Worm (Caenorhabditis elegans) whole organism, L4 larva: Measurements from ENCODE around the gene F08D12.3.

Experiments used
- F10B5.3 ChIP-seq: sonication (generic microtip); optimal IDR thresholded peaks from 2 replicates; lab custom pipeline; 2016; ENCODE audit warnings: mild to moderate bottlenecking, missing genetic modification characterization, missing compliant biosample characterization
- F26F4.8 ChIP-seq: fragments of 200-800 bp; sonication (Bioruptor generic); conservative IDR thresholded peaks from 2 replicates; pipeline ENCODE4 v1.3.6; 2022; ENCODE audit warnings: missing genetic modification characterization, missing compliant biosample characterization
- F44E2.7 ChIP-seq: fragments of 200-800 bp; sonication (Bioruptor generic); IDR thresholded peaks from 2 replicates; pipeline ENCODE4 v2.1.2; 2022; ENCODE audit warnings: missing genetic modification characterization, missing compliant biosample characterization
- Y48G9A.11 ChIP-seq: fragments of 200-800 bp; sonication (Bioruptor generic); IDR thresholded peaks from 2 replicates; pipeline ENCODE4 v1.3.6; 2022; ENCODE audit warnings: missing genetic modification reagents, missing genetic modification characterization, missing compliant biosample characterization
- Y5F2A.4 ChIP-seq: fragments of 200-800 bp; sonication (Bioruptor generic); optimal IDR thresholded peaks from 2 replicates; lab custom pipeline; 2018; ENCODE audit warnings: mild to moderate bottlenecking, missing genetic modification characterization, missing compliant biosample characterization
- ZK546.5 ChIP-seq, 2 experiments: sonication (generic microtip); optimal IDR thresholded peaks; 2 replicates each; lab custom pipeline; 2017; ENCODE audit warnings: missing biosample characterization in 2 of 2, missing genetic modification characterization in 2 of 2
- ama-1 ChIP-seq: fragments of 150-350 bp; optimal IDR thresholded peaks from 2 replicates; lab custom pipeline; 2014; ENCODE audit warnings: inconsistent platforms, mixed read lengths
- ceh-28 ChIP-seq: fragments of 150-350 bp; optimal IDR thresholded peaks from 2 replicates; lab custom pipeline; 2014; ENCODE audit warnings: missing biosample characterization, missing genetic modification reagents, missing genetic modification characterization
- ceh-62 ChIP-seq: sonication (generic microtip); optimal IDR thresholded peaks from 2 replicates; lab custom pipeline; 2017; ENCODE audit warnings: missing biosample characterization, missing genetic modification characterization
- ces-1 ChIP-seq: fragments of 150-350 bp; sonication (generic microtip); optimal IDR thresholded peaks from 4 replicates; lab custom pipeline; 2014; ENCODE audit warnings: missing biosample characterization, missing genetic modification reagents, missing genetic modification characterization
- cey-2 ChIP-seq: sonication (generic microtip); optimal IDR thresholded peaks from 3 replicates; lab custom pipeline; 2017; ENCODE audit warnings: missing genetic modification characterization, mild to moderate bottlenecking, missing compliant biosample characterization, antibody characterized with exemption, borderline replicate concordance; ENCODE audit not compliant: insufficient read depth
- daf-12 ChIP-seq: fragments of 150-350 bp; optimal IDR thresholded peaks from 2 replicates; lab custom pipeline; 2014; ENCODE audit warnings: missing biosample characterization, missing genetic modification reagents, missing genetic modification characterization
- daf-8 ChIP-seq: fragments of 200-800 bp; sonication (Bioruptor generic); IDR thresholded peaks from 2 replicates; pipeline ENCODE4 v1.3.6; 2022; ENCODE audit warnings: missing genetic modification characterization, missing compliant biosample characterization
- dmd-6 ChIP-seq: fragments of 200-800 bp; sonication (Bioruptor generic); IDR thresholded peaks from 2 replicates; pipeline ENCODE4 v1.3.6; 2022; ENCODE audit warnings: missing genetic modification reagents, missing genetic modification characterization, missing compliant biosample characterization
- duxl-1 ChIP-seq: sonication (generic microtip); optimal IDR thresholded peaks from 2 replicates; lab custom pipeline; 2016; ENCODE audit warnings: mild to moderate bottlenecking, missing genetic modification characterization, moderate library complexity, missing compliant biosample characterization; ENCODE audit not compliant: poor library complexity
- dve-1 ChIP-seq: sonication (generic microtip); optimal IDR thresholded peaks from 2 replicates; lab custom pipeline; 2017; ENCODE audit warnings: antibody characterized with exemption, mild to moderate bottlenecking, missing genetic modification characterization, missing compliant biosample characterization; ENCODE audit not compliant: insufficient read depth
- egl-43 ChIP-seq: fragments of 200-800 bp; sonication (Bioruptor generic); IDR thresholded peaks from 2 replicates; pipeline ENCODE4 v1.3.6; 2022; ENCODE audit warnings: missing genetic modification reagents, missing genetic modification characterization, missing compliant biosample characterization
- fkh-10 ChIP-seq: fragments of 150-350 bp; optimal IDR thresholded peaks from 2 replicates; lab custom pipeline; 2014; ENCODE audit warnings: missing biosample characterization, missing genetic modification reagents, missing genetic modification characterization
- hlh-11 ChIP-seq: fragments of 200-800 bp; sonication (Bioruptor generic); optimal IDR thresholded peaks from 2 replicates; lab custom pipeline; 2018; ENCODE audit warnings: mild to moderate bottlenecking, missing genetic modification characterization, missing compliant biosample characterization
- hlh-30 ChIP-seq: sonication (generic microtip); optimal IDR thresholded peaks from 2 replicates; lab custom pipeline; 2017; ENCODE audit warnings: antibody characterized with exemption, mild to moderate bottlenecking, missing genetic modification characterization, missing compliant biosample characterization; ENCODE audit not compliant: insufficient read depth
- hmg-1.1 ChIP-seq: fragments of 200-800 bp; sonication (Bioruptor generic); IDR thresholded peaks from 2 replicates; pipeline ENCODE4 v1.3.6; 2022; ENCODE audit warnings: missing genetic modification reagents, missing genetic modification characterization, missing compliant biosample characterization
- lim-7 ChIP-seq: fragments of 200-800 bp; sonication (Bioruptor generic); IDR thresholded peaks from 2 replicates; pipeline ENCODE4 v1.3.6; 2022; ENCODE audit warnings: missing genetic modification characterization, missing compliant biosample characterization
- lin-1 ChIP-seq: fragments of 200-800 bp; sonication (Bioruptor generic); IDR thresholded peaks from 2 replicates; pipeline ENCODE4 v1.3.6; 2022; ENCODE audit warnings: missing genetic modification reagents, missing genetic modification characterization, missing compliant biosample characterization
- lin-29 ChIP-seq: fragments of 200-800 bp; sonication (Bioruptor generic); IDR thresholded peaks from 2 replicates; pipeline ENCODE4 v1.3.6; 2022; ENCODE audit warnings: missing genetic modification reagents, missing genetic modification characterization, missing compliant biosample characterization
- lsy-2 ChIP-seq, 2 experiments: fragments of 150-350 bp in 1 of 2; sonication (generic microtip) in 1 of 2; optimal IDR thresholded peaks; 2 replicates each; lab custom pipeline; 2014 to 2017; ENCODE audit warnings: missing biosample characterization in 2 of 2, missing genetic modification characterization in 2 of 2
- madf-9 ChIP-seq: fragments of 200-800 bp; sonication (Bioruptor generic); conservative IDR thresholded peaks from 2 replicates; pipeline ENCODE4 v1.3.6; 2022; ENCODE audit warnings: missing genetic modification reagents, missing genetic modification characterization, missing compliant biosample characterization
- mdl-1 ChIP-seq, 2 experiments: fragments of 150-350 bp in 1 of 2; sonication (generic microtip) in 1 of 2; optimal IDR thresholded peaks; 2 replicates each; lab custom pipeline; 2014 to 2017; ENCODE audit warnings: missing biosample characterization in 2 of 2, missing genetic modification characterization in 2 of 2
- mep-1 ChIP-seq: fragments of 150-350 bp; sonication (generic microtip); optimal IDR thresholded peaks from 3 replicates; lab custom pipeline; 2014; ENCODE audit warnings: missing biosample characterization, missing genetic modification characterization
- nhr-237 ChIP-seq: sonication (generic microtip); optimal IDR thresholded peaks from 2 replicates; lab custom pipeline; 2017; ENCODE audit warnings: missing biosample characterization, missing genetic modification characterization
- nhr-28 ChIP-seq: fragments of 150-350 bp; optimal IDR thresholded peaks from 2 replicates; lab custom pipeline; 2014; ENCODE audit warnings: missing biosample characterization, missing genetic modification characterization
- nhr-42 ChIP-seq: fragments of 200-800 bp; sonication (Bioruptor generic); IDR thresholded peaks from 2 replicates; pipeline ENCODE4 v1.3.6; 2022; ENCODE audit warnings: missing genetic modification characterization, missing compliant biosample characterization
- nhr-48 ChIP-seq: sonication (generic microtip); optimal IDR thresholded peaks from 2 replicates; lab custom pipeline; 2016; ENCODE audit warnings: mild to moderate bottlenecking, missing genetic modification characterization, missing compliant biosample characterization
- nhr-6 ChIP-seq: fragments of 150-350 bp; optimal IDR thresholded peaks from 2 replicates; lab custom pipeline; 2014; ENCODE audit warnings: missing biosample characterization, missing genetic modification characterization
- pha-4 ChIP-seq, 2 experiments: fragments of 150-350 bp in 1 of 2; fragments of 200-800 bp in 1 of 2; sonication (Bioruptor generic) in 1 of 2; IDR thresholded peaks in 1 of 2; optimal IDR thresholded peaks in 1 of 2; 2 replicates each; pipeline versions ENCODE4 v1.3.6 to Lab custom; 2014 to 2022; ENCODE audit warnings: missing genetic modification characterization in 2 of 2, missing genetic modification reagents in 2 of 2, missing biosample characterization in 1 of 2, missing compliant biosample characterization in 1 of 2
- php-3 ChIP-seq: fragments of 200-800 bp; sonication (Bioruptor generic); IDR thresholded peaks from 2 replicates; pipeline ENCODE4 v1.3.6; 2022; ENCODE audit warnings: missing genetic modification reagents, missing genetic modification characterization, missing compliant biosample characterization
- set-16 ChIP-seq: fragments of 200-800 bp; sonication (Bioruptor generic); IDR thresholded peaks from 2 replicates; pipeline ENCODE4 v1.3.6; 2022; ENCODE audit warnings: missing genetic modification reagents, missing genetic modification characterization, missing compliant biosample characterization
- spr-1 ChIP-seq: sonication (generic microtip); optimal IDR thresholded peaks from 2 replicates; lab custom pipeline; 2016; ENCODE audit warnings: mild to moderate bottlenecking, missing genetic modification characterization, missing compliant biosample characterization
- tra-1 ChIP-seq: fragments of 200-800 bp; sonication (Bioruptor generic); IDR thresholded peaks from 2 replicates; pipeline ENCODE4 v1.3.6; 2022; ENCODE audit warnings: missing genetic modification reagents, missing genetic modification characterization, missing compliant biosample characterization
- unc-130 ChIP-seq: sonication (generic microtip); optimal IDR thresholded peaks from 2 replicates; lab custom pipeline; 2016; ENCODE audit warnings: missing genetic modification reagents, missing genetic modification characterization, missing compliant biosample characterization
- unc-39 ChIP-seq: sonication (generic microtip); optimal IDR thresholded peaks from 2 replicates; lab custom pipeline; 2017; ENCODE audit warnings: missing biosample characterization, missing genetic modification characterization
- unc-62 ChIP-seq, 3 experiments: fragments of 150-350 bp in 1 of 3; sonication (generic microtip); optimal IDR thresholded peaks in 2 of 3; peaks in 1 of 3; 1 replicate in 1 of 3; 2 replicates in 2 of 3; lab custom pipeline; 2014 to 2017; ENCODE audit warnings: missing biosample characterization in 3 of 3, missing genetic modification characterization in 3 of 3, missing genetic modification reagents in 3 of 3, missing genotype in 1 of 3
- vab-7 ChIP-seq: fragments of 200-800 bp; sonication (Bioruptor generic); IDR thresholded peaks from 2 replicates; pipeline ENCODE4 v1.3.6; 2022; ENCODE audit warnings: missing genetic modification reagents, missing genetic modification characterization, missing compliant biosample characterization
- zfp-3 ChIP-seq: fragments of 200-800 bp; sonication (Bioruptor generic); conservative IDR thresholded peaks from 2 replicates; pipeline ENCODE4 v1.3.6; 2022; ENCODE audit warnings: missing genetic modification reagents, missing genetic modification characterization, missing compliant biosample characterization
- zip-11 ChIP-seq: fragments of 200-800 bp; sonication (Bioruptor generic); IDR thresholded peaks from 2 replicates; pipeline ENCODE4 v1.3.6; 2022; ENCODE audit warnings: missing genetic modification characterization, missing compliant biosample characterization
- zip-2 ChIP-seq: fragments of 150-350 bp; optimal IDR thresholded peaks from 2 replicates; lab custom pipeline; 2014; ENCODE audit warnings: missing biosample characterization, missing genetic modification characterization

The F08D12.3 gene

DNA sequence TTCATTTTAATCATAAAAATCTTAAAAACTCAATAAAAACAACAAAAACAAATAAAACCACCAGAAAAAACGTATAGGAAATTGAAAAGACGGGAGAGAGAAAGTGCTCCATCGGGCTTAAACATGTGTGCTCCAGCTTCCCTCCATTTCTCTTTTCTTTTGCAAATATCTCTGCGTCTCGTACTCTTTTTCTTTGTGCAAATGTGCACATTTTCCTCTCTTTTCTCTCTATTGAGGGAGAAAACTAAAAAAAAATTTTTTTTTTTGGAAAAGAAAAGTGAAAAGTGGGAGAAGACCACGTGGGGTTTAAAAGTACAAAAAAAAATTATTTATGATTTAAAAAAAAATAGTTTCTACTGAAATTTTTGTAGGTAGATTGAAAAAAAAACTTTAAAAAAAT is 24.9 kb downstream of the F08D12.3 start (continued):
- TF ChIP-seq zip-11 (no peak), dmd-6 (GFP tag; lab: Robert Waterston, UW) (peak; percentile 48), lsy-2 (tag; optimal IDR thresholded peaks at IDR 0.05; lab: Kevin White, UChicago) (peak in 1 of 2 experiments; percentile 52), nhr-237 (tag; lab: Kevin White, UChicago) (no peak), zip-2 (no peak), zfp-3 (no peak), hlh-11 (tag; lab: Kevin White, UChicago) (peak; percentile 43), ceh-62 (no peak), hlh-30 (tag; lab: Kevin White, UChicago) (peak; percentile 26), unc-39 (no peak), F26F4.8 (no peak), unc-130 (GFP tag; lab: Kevin White, UChicago) (no peak), daf-12 (tag; lab: Kevin White, UChicago) (no peak), lin-1 (GFP tag; lab: Robert Waterston, UW) (no peak), duxl-1 (no peak), vab-7 (no peak), Y5F2A.4 (GFP tag; lab: Kevin White, UChicago) (no peak), ama-1 (no peak), Y48G9A.11 (GFP tag; lab: Robert Waterston, UW) (no peak), spr-1 (tag; lab: Kevin White, UChicago) (no peak), madf-9 (no peak), cey-2 (tag; lab: Kevin White, UChicago) (no peak), mep-1 (tag; lab: Kevin White, UChicago) (peak; percentile 52), nhr-6 (tag; lab: Kevin White, UChicago) (peak; percentile 19), mdl-1 (tag; optimal IDR thresholded peaks at IDR 0.05; lab: Kevin White, UChicago) (peak in 1 of 2 experiments; percentile 65), ces-1 (no peak), lim-7 (no peak), fkh-10 (GFP tag; lab: Kevin White, UChicago) (peak; percentile 1), egl-43 (GFP tag; lab: Robert Waterston, UW) (no peak), nhr-42 (GFP tag; lab: Robert Waterston, UW) (no peak), daf-8 (GFP tag; lab: Robert Waterston, UW) (no peak)

DNA sequence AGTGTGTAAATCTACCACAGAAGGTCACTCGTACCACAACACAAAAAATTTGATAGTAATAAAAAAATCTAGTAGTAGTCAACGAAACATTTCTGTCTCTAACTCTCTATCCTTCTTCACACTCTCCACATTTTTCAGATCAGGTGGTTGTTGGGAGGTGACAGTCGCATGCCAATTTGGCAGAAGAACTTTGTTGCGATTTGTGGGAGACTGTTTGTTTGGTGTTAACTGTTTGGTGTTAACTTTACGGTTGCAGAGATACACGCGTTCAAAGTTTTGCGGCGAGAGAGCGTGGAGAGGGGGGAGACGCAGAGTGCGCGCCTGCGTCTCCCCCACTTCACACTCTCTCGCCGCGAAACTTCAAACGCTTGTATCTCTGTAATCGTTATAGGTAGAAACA is 25.6 kb downstream of the F08D12.3 start:
- 0 out of 2 replicates have a peak, but pooled peaks have one; percentile 52 for TF ChIP-seq pha-4 (GFP tag; IDR thresholded peaks at IDR 0.05; lab: Robert Waterston, UW)
- no peak for TF ChIP-seq pha-4 (tag; optimal IDR thresholded peaks at IDR 0.05; lab: Kevin White, UChicago)
- TF ChIP-seq zip-2 = no peak
- no peak for TF ChIP-seq unc-39
- TF ChIP-seq nhr-28 (tag; lab: Kevin White, UChicago) = peak; percentile 32
- no peak for TF ChIP-seq hmg-1.1 (GFP tag; lab: Robert Waterston, UW)
- peak; percentile 75 for TF ChIP-seq nhr-48 (tag; lab: Kevin White, UChicago)
- TF ChIP-seq lin-1 (GFP tag; lab: Robert Waterston, UW) = 0 out of 2 replicates have a peak, but pooled peaks have one; percentile 22
- TF ChIP-seq unc-62 (GFP tag; optimal IDR thresholded peaks at IDR 0.05 in 1 of 2; lab: Kevin White, UChicago) = no peak
- TF ChIP-seq unc-62 (tag; optimal IDR thresholded peaks at IDR 0.05; lab: Kevin White, UChicago) = no peak
- peak; percentile 80 for TF ChIP-seq hlh-30 (tag; lab: Kevin White, UChicago)
- peak; percentile 64; the same call in 1 of the 2 replicates for TF ChIP-seq tra-1 (GFP tag; lab: Robert Waterston, UW)
- no peak for TF ChIP-seq lsy-2 (tag; optimal IDR thresholded peaks at IDR 0.05; lab: Kevin White, UChicago)
- 0 out of 2 replicates have a peak, but pooled peaks have one; percentile 15 for TF ChIP-seq php-3 (GFP tag; lab: Robert Waterston, UW)
- peak; percentile 37 for TF ChIP-seq hlh-11 (tag; lab: Kevin White, UChicago)
- no peak for TF ChIP-seq F44E2.7 (GFP tag; lab: Robert Waterston, UW)
- no peak for TF ChIP-seq lin-29
- TF ChIP-seq dmd-6 (GFP tag; lab: Robert Waterston, UW) = peak; percentile 85
- TF ChIP-seq dve-1 (tag; lab: Kevin White, UChicago) = peak; percentile 79
- TF ChIP-seq set-16 (GFP tag; lab: Robert Waterston, UW) = peak; percentile 26; the same call in 1 of the 2 replicates
- no peak for TF ChIP-seq spr-1 (tag; lab: Kevin White, UChicago)
- no peak for TF ChIP-seq madf-9
- TF ChIP-seq ceh-28 (tag; lab: Kevin White, UChicago) = no peak
- TF ChIP-seq F10B5.3 (tag; lab: Kevin White, UChicago) = no peak
- no peak for TF ChIP-seq ZK546.5 (tag; optimal IDR thresholded peaks at IDR 0.05; lab: Kevin White, UChicago)
